Worm (Caenorhabditis elegans) whole organism, L4 larva: ENCODE results near the gene C08F8.2.
"Not testable (repeated sequence)": the region's sequence is repeated elsewhere in the genome, so short reads cannot be mapped to it uniquely, and the experiment has no call there.

Experiments
- D1046.2 ChIP-seq: fragments of 200-800 bp; sonication (Bioruptor generic); IDR thresholded peaks from 2 replicates; pipeline ENCODE4 v1.3.6; 2022; ENCODE audit warnings: missing genetic modification characterization, missing compliant biosample characterization
- F26F4.8 ChIP-seq: fragments of 200-800 bp; sonication (Bioruptor generic); conservative IDR thresholded peaks from 2 replicates; pipeline ENCODE4 v1.3.6; 2022; ENCODE audit warnings: missing genetic modification characterization, missing compliant biosample characterization
- F44E2.7 ChIP-seq: fragments of 200-800 bp; sonication (Bioruptor generic); IDR thresholded peaks from 2 replicates; pipeline ENCODE4 v2.1.2; 2022; ENCODE audit warnings: missing genetic modification characterization, missing compliant biosample characterization
- T26A8.4 ChIP-seq: fragments of 200-800 bp; sonication (Bioruptor generic); IDR thresholded peaks from 2 replicates; pipeline ENCODE4 v1.3.6; 2022; ENCODE audit warnings: missing genetic modification characterization, missing compliant biosample characterization
- ZK337.2 ChIP-seq: fragments of 200-800 bp; sonication (Bioruptor generic); IDR thresholded peaks from 2 replicates; pipeline ENCODE4 v1.3.6; 2022; ENCODE audit warnings: missing genetic modification reagents, missing genetic modification characterization, missing compliant biosample characterization
- ZK546.5 ChIP-seq, 2 experiments: sonication (generic microtip); optimal IDR thresholded peaks; 2 replicates each; lab custom pipeline; 2017; ENCODE audit warnings: missing biosample characterization in 2 of 2, missing genetic modification characterization in 2 of 2
- ama-1 ChIP-seq: fragments of 150-350 bp; optimal IDR thresholded peaks from 2 replicates; lab custom pipeline; 2014; ENCODE audit warnings: inconsistent platforms, mixed read lengths
- arid-1 ChIP-seq: fragments of 200-800 bp; sonication (Bioruptor generic); conservative IDR thresholded peaks from 2 replicates; pipeline ENCODE4 v1.3.6; 2022; ENCODE audit warnings: missing genetic modification reagents, missing genetic modification characterization, missing compliant biosample characterization
- ceh-32 ChIP-seq: sonication (generic microtip); optimal IDR thresholded peaks from 2 replicates; lab custom pipeline; 2016; ENCODE audit warnings: mild to moderate bottlenecking, missing genetic modification characterization, missing compliant biosample characterization; ENCODE audit not compliant: poor library complexity
- ces-1 ChIP-seq: fragments of 150-350 bp; sonication (generic microtip); optimal IDR thresholded peaks from 4 replicates; lab custom pipeline; 2014; ENCODE audit warnings: missing biosample characterization, missing genetic modification reagents, missing genetic modification characterization
- ctbp-1 ChIP-seq: fragments of 200-800 bp; sonication (Bioruptor generic); IDR thresholded peaks from 2 replicates; pipeline ENCODE4 v1.3.6; 2022; ENCODE audit warnings: missing genetic modification reagents, missing genetic modification characterization, missing compliant biosample characterization
- daf-16 ChIP-seq, 3 experiments: sonication (generic microtip); optimal IDR thresholded peaks; 2 replicates each; lab custom pipeline; 2016 to 2017; ENCODE audit warnings: missing genetic modification characterization in 3 of 3, missing genetic modification reagents in 3 of 3, mild to moderate bottlenecking in 2 of 3, missing compliant biosample characterization in 2 of 3, missing biosample characterization in 1 of 3, moderate library complexity in 1 of 3
- dmd-8 ChIP-seq: fragments of 200-800 bp; sonication (Bioruptor generic); IDR thresholded peaks from 2 replicates; pipeline ENCODE4 v1.3.6; 2022; ENCODE audit warnings: missing genetic modification characterization, missing compliant biosample characterization
- dve-1 ChIP-seq: sonication (generic microtip); optimal IDR thresholded peaks from 2 replicates; lab custom pipeline; 2017; ENCODE audit warnings: antibody characterized with exemption, mild to moderate bottlenecking, missing genetic modification characterization, missing compliant biosample characterization; ENCODE audit not compliant: insufficient read depth
- egl-27 ChIP-seq: sonication (generic microtip); optimal IDR thresholded peaks from 3 replicates; lab custom pipeline; 2017; ENCODE audit warnings: missing biosample characterization, missing genetic modification reagents, missing genetic modification characterization
- hlh-30 ChIP-seq: sonication (generic microtip); optimal IDR thresholded peaks from 2 replicates; lab custom pipeline; 2017; ENCODE audit warnings: antibody characterized with exemption, mild to moderate bottlenecking, missing genetic modification characterization, missing compliant biosample characterization; ENCODE audit not compliant: insufficient read depth
- hmg-1.1 ChIP-seq: fragments of 200-800 bp; sonication (Bioruptor generic); IDR thresholded peaks from 2 replicates; pipeline ENCODE4 v1.3.6; 2022; ENCODE audit warnings: missing genetic modification reagents, missing genetic modification characterization, missing compliant biosample characterization
- lin-29 ChIP-seq: fragments of 200-800 bp; sonication (Bioruptor generic); IDR thresholded peaks from 2 replicates; pipeline ENCODE4 v1.3.6; 2022; ENCODE audit warnings: missing genetic modification reagents, missing genetic modification characterization, missing compliant biosample characterization
- lin-39 ChIP-seq: fragments of 150-350 bp; optimal IDR thresholded peaks from 2 replicates; lab custom pipeline; 2014; ENCODE audit warnings: missing biosample characterization, missing genetic modification reagents, missing genetic modification characterization
- madf-5 ChIP-seq, 2 experiments: fragments of 200-800 bp; sonication (Bioruptor generic); IDR thresholded peaks; 2 replicates each; pipeline ENCODE4 v1.3.6; 2022; ENCODE audit warnings: missing compliant biosample characterization in 2 of 2, missing genetic modification characterization in 2 of 2
- mdt-29 ChIP-seq: fragments of 200-800 bp; sonication (Bioruptor generic); IDR thresholded peaks from 2 replicates; pipeline ENCODE4 v1.3.6; 2022; ENCODE audit warnings: missing genetic modification reagents, missing genetic modification characterization, missing compliant biosample characterization
- mep-1 ChIP-seq: fragments of 150-350 bp; sonication (generic microtip); optimal IDR thresholded peaks from 3 replicates; lab custom pipeline; 2014; ENCODE audit warnings: missing biosample characterization, missing genetic modification characterization
- nhr-41 ChIP-seq: fragments of 200-800 bp; sonication (Bioruptor generic); IDR thresholded peaks from 2 replicates; pipeline ENCODE4 v1.3.6; 2022; ENCODE audit warnings: missing genetic modification reagents, missing genetic modification characterization, missing compliant biosample characterization
- nhr-42 ChIP-seq: fragments of 200-800 bp; sonication (Bioruptor generic); IDR thresholded peaks from 2 replicates; pipeline ENCODE4 v1.3.6; 2022; ENCODE audit warnings: missing genetic modification characterization, missing compliant biosample characterization
- nhr-6 ChIP-seq: fragments of 150-350 bp; optimal IDR thresholded peaks from 2 replicates; lab custom pipeline; 2014; ENCODE audit warnings: missing biosample characterization, missing genetic modification characterization
- pha-4 ChIP-seq, 2 experiments: fragments of 150-350 bp in 1 of 2; fragments of 200-800 bp in 1 of 2; sonication (Bioruptor generic) in 1 of 2; IDR thresholded peaks in 1 of 2; optimal IDR thresholded peaks in 1 of 2; 2 replicates each; pipeline versions ENCODE4 v1.3.6 to Lab custom; 2014 to 2022; ENCODE audit warnings: missing genetic modification characterization in 2 of 2, missing genetic modification reagents in 2 of 2, missing biosample characterization in 1 of 2, missing compliant biosample characterization in 1 of 2
- php-3 ChIP-seq: fragments of 200-800 bp; sonication (Bioruptor generic); IDR thresholded peaks from 2 replicates; pipeline ENCODE4 v1.3.6; 2022; ENCODE audit warnings: missing genetic modification reagents, missing genetic modification characterization, missing compliant biosample characterization
- skn-1 ChIP-seq: fragments of 150-350 bp; optimal IDR thresholded peaks from 2 replicates; lab custom pipeline; 2014; ENCODE audit warnings: missing biosample characterization, missing genetic modification characterization
- snpc-1.2 ChIP-seq: fragments of 200-800 bp; sonication (Bioruptor generic); IDR thresholded peaks from 2 replicates; pipeline ENCODE4 v1.3.6; 2022; ENCODE audit warnings: missing genetic modification reagents, missing genetic modification characterization, missing compliant biosample characterization
- tag-97 ChIP-seq: fragments of 200-800 bp; sonication (Bioruptor generic); IDR thresholded peaks from 2 replicates; pipeline ENCODE4 v1.3.6; 2022; ENCODE audit warnings: missing genetic modification characterization, missing compliant biosample characterization
- unc-62 ChIP-seq, 3 experiments: fragments of 150-350 bp in 1 of 3; sonication (generic microtip); optimal IDR thresholded peaks in 2 of 3; peaks in 1 of 3; 1 replicate in 1 of 3; 2 replicates in 2 of 3; lab custom pipeline; 2014 to 2017; ENCODE audit warnings: missing biosample characterization in 3 of 3, missing genetic modification characterization in 3 of 3, missing genetic modification reagents in 3 of 3, missing genotype in 1 of 3
- vab-7 ChIP-seq: fragments of 200-800 bp; sonication (Bioruptor generic); IDR thresholded peaks from 2 replicates; pipeline ENCODE4 v1.3.6; 2022; ENCODE audit warnings: missing genetic modification reagents, missing genetic modification characterization, missing compliant biosample characterization
- zfp-2 ChIP-seq: sonication (generic microtip); optimal IDR thresholded peaks from 2 replicates; lab custom pipeline; 2016; ENCODE audit warnings: mild to moderate bottlenecking, missing genetic modification characterization, missing compliant biosample characterization
- zfp-3 ChIP-seq: fragments of 200-800 bp; sonication (Bioruptor generic); conservative IDR thresholded peaks from 2 replicates; pipeline ENCODE4 v1.3.6; 2022; ENCODE audit warnings: missing genetic modification reagents, missing genetic modification characterization, missing compliant biosample characterization

The C08F8.2 gene

DNA sequence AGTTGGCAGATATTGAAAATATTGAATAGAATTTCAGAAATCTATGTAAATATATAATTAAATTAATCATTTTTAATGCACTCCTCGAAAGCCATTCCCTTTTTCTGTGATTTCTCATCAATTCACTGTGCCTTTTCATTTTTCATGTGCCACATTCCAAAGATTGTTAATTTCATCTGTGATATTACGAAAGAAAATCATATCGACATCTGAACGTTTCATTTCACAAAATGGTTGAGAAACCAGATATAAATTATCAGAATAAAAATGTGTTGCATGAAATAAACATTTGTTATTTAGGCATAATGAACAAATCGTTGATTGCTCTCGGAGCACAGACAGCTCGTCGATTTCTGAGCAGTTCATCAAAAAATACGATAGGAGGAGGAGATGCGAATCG lies 33.2 kb downstream of the C08F8.2 start, which contains the start of gene nuaf-3:
TSS of gene nuaf-3 (plus strand) at position 301 of the 400 bp plus-strand sequence.
- TF ChIP-seq nhr-6 (tag; lab: Kevin White, UChicago) (no peak), T26A8.4 (0 out of 2 replicates have a peak, but pooled peaks have one; percentile 27), mdt-29 (GFP tag; lab: Robert Waterston, UW) (no peak), zfp-3 (GFP tag; lab: Robert Waterston, UW) (no peak), dve-1 (peak; percentile 22), ama-1 (lab: Kevin White, UChicago) (peak; percentile 44), unc-62 (GFP tag; optimal IDR thresholded peaks at IDR 0.05 in 1 of 2; lab: Kevin White, UChicago) (peak in 1 of 2 experiments; percentile 12), unc-62 (tag; optimal IDR thresholded peaks at IDR 0.05; lab: Kevin White, UChicago) (no peak), daf-16 (GFP tag; optimal IDR thresholded peaks at IDR 0.05; lab: Kevin White, UChicago) (no peak), daf-16 (tag; optimal IDR thresholded peaks at IDR 0.05; lab: Kevin White, UChicago) (peak; percentile 34)

DNA sequence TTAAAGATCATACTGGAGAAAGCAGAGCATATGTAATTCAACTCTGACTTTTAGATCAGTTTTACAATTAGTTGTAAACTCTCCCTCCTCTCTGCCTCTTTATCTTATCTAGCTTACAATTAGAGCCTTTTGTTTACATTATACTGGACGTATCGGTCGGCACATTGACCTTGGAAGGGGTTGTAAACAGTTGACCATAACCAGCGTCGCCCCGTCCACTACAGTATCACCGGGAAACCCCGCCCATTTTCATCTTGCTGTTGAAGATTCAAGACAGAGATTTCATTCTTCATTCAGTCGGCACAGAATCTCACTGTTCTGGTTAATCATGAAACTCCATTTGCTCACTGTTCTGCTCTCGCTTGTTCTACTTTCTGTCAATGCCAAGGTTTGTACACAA lies 35.9 kb downstream of the C08F8.2 start, which contains the start of gene sdz-27:
TSS of gene sdz-27 (plus strand) at position 301 of the 400 bp plus-strand sequence.
- TF ChIP-seq unc-62 (GFP tag; optimal IDR thresholded peaks at IDR 0.05 in 1 of 2; lab: Kevin White, UChicago), result peak in 1 of 2 experiments; percentile 29
- no peak for TF ChIP-seq unc-62 (tag; optimal IDR thresholded peaks at IDR 0.05; lab: Kevin White, UChicago)
- TF ChIP-seq egl-27 (tag; lab: Kevin White, UChicago), result no peak

DNA sequence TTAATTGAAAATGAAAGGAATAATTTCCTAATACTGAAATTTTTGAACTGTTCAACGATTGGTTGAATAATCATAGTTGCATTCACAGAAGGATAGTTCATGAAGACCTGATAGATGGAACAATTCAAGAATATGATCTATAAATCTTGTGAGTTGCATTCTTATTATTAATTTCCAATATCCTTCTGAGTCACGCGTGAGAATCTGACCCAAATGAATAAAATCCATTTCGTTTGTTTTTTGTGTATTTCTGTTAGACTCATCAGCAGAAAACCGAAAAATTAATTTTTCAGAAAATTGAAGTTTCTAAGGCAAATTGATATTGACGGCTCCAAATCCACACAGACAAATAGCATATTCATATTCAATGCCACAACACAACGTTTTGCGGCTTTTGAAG lies 38.6 kb downstream of the C08F8.2 start, which contains the start of gene fbxb-79:
TSS of gene fbxb-79 (minus strand) at position 101 of the 400 bp plus-strand sequence.
- TF ChIP-seq zfp-2 (tag; lab: Kevin White, UChicago) (no peak), tag-97 (no peak), ZK546.5 (tag; optimal IDR thresholded peaks at IDR 0.05; lab: Kevin White, UChicago) (no peak), D1046.2 (GFP tag; lab: Robert Waterston, UW) (no peak), hmg-1.1 (GFP tag; lab: Robert Waterston, UW) (no peak), lin-39 (tag; lab: Kevin White, UChicago) (no peak), skn-1 (tag; lab: Kevin White, UChicago) (no peak), egl-27 (tag; lab: Kevin White, UChicago) (no peak), hlh-30 (tag; lab: Kevin White, UChicago) (no peak), ces-1 (GFP tag; lab: Kevin White, UChicago) (no peak), F26F4.8 (GFP tag; lab: Robert Waterston, UW) (no peak), arid-1 (GFP tag; lab: Robert Waterston, UW) (no peak), ama-1 (lab: Kevin White, UChicago) (no peak), daf-16 (GFP tag; optimal IDR thresholded peaks at IDR 0.05; lab: Kevin White, UChicago) (no peak), daf-16 (tag; optimal IDR thresholded peaks at IDR 0.05; lab: Kevin White, UChicago) (no peak), unc-62 (GFP tag; optimal IDR thresholded peaks at IDR 0.05 in 1 of 2; lab: Kevin White, UChicago) (no peak), unc-62 (tag; optimal IDR thresholded peaks at IDR 0.05; lab: Kevin White, UChicago) (no peak), php-3 (GFP tag; lab: Robert Waterston, UW) (no peak), mdt-29 (GFP tag; lab: Robert Waterston, UW) (no peak), lin-29 (no peak), ceh-32 (tag; lab: Kevin White, UChicago) (no peak), mep-1 (tag; lab: Kevin White, UChicago) (no peak)

DNA sequence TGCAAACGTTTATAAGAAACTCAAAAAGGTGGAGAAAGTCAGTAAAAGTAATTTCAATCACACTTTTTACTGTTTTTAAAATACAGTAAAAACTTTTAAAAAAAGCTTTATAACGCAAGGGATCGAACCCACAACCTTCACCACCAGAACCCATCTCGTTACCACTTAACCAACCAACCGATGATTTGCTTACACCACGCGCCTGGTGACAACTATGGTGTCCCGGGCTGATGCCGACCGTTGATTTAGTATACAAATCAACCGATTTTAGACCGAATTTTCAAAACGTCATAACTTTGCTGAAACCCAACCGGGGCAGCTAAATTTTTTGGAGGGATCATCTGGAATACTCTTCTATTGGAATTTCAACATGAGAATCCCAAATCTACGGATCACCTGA lies 46.1 kb downstream of the C08F8.2 start:
- TF ChIP-seq hmg-1.1 (GFP tag; lab: Robert Waterston, UW), result peak; percentile 71
- TF ChIP-seq dmd-8 (GFP tag; lab: Robert Waterston, UW), result peak; percentile 76
- 0 out of 4 replicates have a peak, but pooled peaks of 1 of the 2 experiments have one; percentile 50 for TF ChIP-seq madf-5 (GFP tag; IDR thresholded peaks at IDR 0.05; lab: Robert Waterston, UW)
- TF ChIP-seq F44E2.7 (GFP tag; lab: Robert Waterston, UW), result peak; percentile 58; the same call in 1 of the 2 replicates
- peak; percentile 66; the same call in 1 of the 2 replicates for TF ChIP-seq D1046.2 (GFP tag; lab: Robert Waterston, UW)
- peak; percentile 66; the same call in 1 of the 2 replicates for TF ChIP-seq zfp-3 (GFP tag; lab: Robert Waterston, UW)
- TF ChIP-seq ctbp-1, result peak; percentile 62; the same call in 1 of the 2 replicates
- 0 out of 2 replicates have a peak, but pooled peaks have one; percentile 32 for TF ChIP-seq nhr-42 (GFP tag; lab: Robert Waterston, UW)
- 0 out of 2 replicates have a peak, but pooled peaks have one; percentile 60 for TF ChIP-seq nhr-41 (GFP tag; lab: Robert Waterston, UW)
- peak; percentile 80 for TF ChIP-seq snpc-1.2 (GFP tag; lab: Robert Waterston, UW)
- TF ChIP-seq F26F4.8 (GFP tag; lab: Robert Waterston, UW), result peak; percentile 79
- TF ChIP-seq vab-7, result peak; percentile 78
- peak; percentile 73 for TF ChIP-seq ZK337.2
- peak; percentile 70; the same call in 1 of the 2 replicates for TF ChIP-seq pha-4 (GFP tag; IDR thresholded peaks at IDR 0.05; lab: Robert Waterston, UW)
- not testable (repeated sequence) for TF ChIP-seq pha-4 (tag; optimal IDR thresholded peaks at IDR 0.05; lab: Kevin White, UChicago)
